Worm (Caenorhabditis elegans): ENCODE results near the gene W08A12.3.

ce11 chrV:3677212-3677611 is 5.4 kb upstream of the W08A12.3 start:
- TF ChIP-seq him-1 (tag; optimal IDR thresholded peaks at IDR 0.05) (no peak), dao-5 (tag; optimal IDR thresholded peaks at IDR 0.05) (no peak), W03F9.2 (tag; optimal IDR thresholded peaks at IDR 0.05) (no peak)

All from whole organism, L4/young adult.